Fruit fly (Drosophila melanogaster): Measurements from ENCODE around the gene CG5418.

The CG5418 gene

dm6 chr2L:12465164-12466011 lies 12.3 kb upstream of the CG5418 start:
- TF ChIP-seq CG17801 (GFP tag; optimal IDR thresholded peaks at IDR 0.05; ENCODE audit: partially characterized antibody): no peak

dm6 chr2L:12464065-12464464 lies 11.0 kb upstream of the CG5418 start:
- no peak for TF ChIP-seq CG17801 (GFP tag; optimal IDR thresholded peaks at IDR 0.05; ENCODE audit: partially characterized antibody)

- TF ChIP-seq CG17801 (GFP tag; optimal IDR thresholded peaks at IDR 0.05; ENCODE audit: partially characterized antibody): no peak
These were observed 10.0 kb upstream of the CG5418 start for dm6 chr2L:12463037-12463436.

DNA sequence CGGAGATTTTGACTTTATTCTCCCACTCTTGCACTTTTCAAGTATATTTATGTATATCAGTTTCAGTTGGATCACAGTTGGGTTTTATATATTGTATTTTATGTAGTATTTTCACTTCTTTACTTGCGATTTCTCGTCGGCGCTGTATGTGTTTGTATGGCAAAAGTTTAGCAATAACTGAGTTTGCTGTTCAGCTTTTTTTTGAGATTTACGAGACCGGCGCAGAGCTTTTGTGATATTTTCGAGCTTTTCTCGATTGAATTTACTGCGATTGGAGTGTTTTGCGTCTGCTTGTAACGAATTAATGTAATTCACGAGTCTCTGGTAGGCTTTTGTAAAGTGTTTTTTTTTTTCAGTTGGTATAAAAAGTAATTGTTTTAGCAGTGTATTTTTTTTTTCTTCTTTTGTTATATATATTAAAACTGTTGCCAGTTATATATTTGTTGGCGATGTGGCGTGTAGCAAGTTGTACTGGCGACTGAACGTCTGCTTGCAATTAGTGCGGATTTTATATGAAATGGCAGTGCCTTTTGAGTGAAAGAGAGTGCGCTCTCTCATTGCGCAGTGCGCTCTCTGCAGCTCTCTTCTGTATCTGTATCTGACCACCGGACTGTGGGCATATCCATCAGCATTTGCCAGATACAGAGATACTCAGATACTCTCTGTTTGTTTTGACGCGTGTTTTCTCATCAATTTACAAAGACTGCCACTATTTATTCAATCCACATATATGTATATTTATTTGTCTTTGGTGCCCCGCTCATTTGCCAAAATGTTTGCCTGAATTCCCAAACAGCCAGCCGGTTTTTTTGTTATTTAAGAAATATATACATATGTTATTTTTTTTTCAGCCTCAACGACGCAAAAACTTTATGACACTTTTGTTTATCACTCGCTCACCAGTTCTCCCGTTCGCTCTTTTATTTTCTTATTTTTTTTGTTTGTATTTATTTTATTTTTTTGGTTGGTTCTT lies 8.0 kb upstream of the CG5418 start:
- TF ChIP-seq CG17801 (GFP tag; optimal IDR thresholded peaks at IDR 0.05; ENCODE audit: partially characterized antibody): peak; percentile 31

DNA sequence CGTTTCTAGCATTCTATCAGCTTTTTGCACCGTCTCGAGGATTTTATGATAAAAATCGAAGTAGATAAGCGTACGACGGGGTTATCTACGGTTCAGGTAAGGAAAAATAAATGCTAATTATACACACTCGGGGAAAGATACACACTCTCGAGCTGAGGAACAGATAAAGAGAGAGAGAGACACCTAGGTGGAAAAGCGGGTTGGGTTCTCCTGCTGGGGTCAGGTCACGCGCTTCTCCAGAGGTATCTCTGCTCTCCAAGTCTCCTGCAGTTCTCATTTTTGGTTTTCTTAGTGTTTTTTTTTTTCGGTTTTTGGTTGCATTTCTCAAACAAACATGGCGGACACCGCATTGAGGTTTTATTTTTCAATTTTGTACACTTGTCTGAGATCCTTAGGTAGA lies 6.8 kb upstream of the CG5418 start:
- TF ChIP-seq CG17801 (GFP tag; optimal IDR thresholded peaks at IDR 0.05; ENCODE audit: partially characterized antibody): no peak

DNA sequence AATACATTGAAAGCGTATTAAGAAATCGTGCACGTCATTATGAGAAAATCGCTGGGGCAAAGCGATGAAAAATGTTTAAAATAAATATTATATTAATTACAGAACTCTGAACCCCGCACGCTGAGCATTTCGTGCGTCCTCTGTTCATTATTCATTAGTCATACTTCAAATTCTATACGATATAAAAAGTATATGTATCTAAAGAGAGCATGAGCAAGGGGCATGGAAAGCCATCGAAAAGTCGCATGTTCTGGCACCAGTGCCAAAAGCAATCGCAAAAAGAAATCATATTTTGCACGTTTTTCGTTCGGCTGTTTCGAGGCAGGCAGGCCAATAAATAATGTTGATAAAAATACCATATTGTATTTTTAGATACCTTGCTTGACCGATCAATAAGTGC lies 6.1 kb upstream of the CG5418 start:
- no peak for TF ChIP-seq CG17801 (GFP tag; optimal IDR thresholded peaks at IDR 0.05; ENCODE audit: partially characterized antibody)

DNA sequence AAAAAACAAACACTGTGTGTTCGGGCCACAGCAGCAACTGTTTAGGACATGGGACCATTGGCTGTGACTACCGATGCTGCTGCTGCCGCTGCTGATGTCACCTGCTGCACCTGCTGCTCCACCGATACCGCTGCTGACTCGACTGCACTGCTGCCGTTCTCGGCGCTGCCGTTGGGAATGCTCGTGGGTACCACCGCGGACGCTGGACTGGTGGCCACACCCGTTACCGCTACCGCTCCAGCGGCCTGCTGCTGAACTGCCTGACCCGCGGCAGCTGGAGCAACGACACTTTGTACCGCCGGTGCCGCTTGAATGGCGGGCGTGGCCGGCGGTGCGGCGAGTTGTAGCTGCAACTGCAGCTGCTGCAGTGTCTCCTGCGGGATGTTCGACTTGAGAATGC lies 4.7 kb upstream of the CG5418 start:
- TF ChIP-seq CG17801 (GFP tag; optimal IDR thresholded peaks at IDR 0.05; ENCODE audit: partially characterized antibody): no peak

- no peak for TF ChIP-seq CG17801 (GFP tag; optimal IDR thresholded peaks at IDR 0.05; ENCODE audit: partially characterized antibody)
These were observed 4.2 kb upstream of the CG5418 start for dm6 chr2L:12457201-12457600.

dm6 chr2L:12455750-12456149 lies 2.7 kb upstream of the CG5418 start:
- TF ChIP-seq CG17801 (GFP tag; optimal IDR thresholded peaks at IDR 0.05; ENCODE audit: partially characterized antibody): no peak

DNA sequence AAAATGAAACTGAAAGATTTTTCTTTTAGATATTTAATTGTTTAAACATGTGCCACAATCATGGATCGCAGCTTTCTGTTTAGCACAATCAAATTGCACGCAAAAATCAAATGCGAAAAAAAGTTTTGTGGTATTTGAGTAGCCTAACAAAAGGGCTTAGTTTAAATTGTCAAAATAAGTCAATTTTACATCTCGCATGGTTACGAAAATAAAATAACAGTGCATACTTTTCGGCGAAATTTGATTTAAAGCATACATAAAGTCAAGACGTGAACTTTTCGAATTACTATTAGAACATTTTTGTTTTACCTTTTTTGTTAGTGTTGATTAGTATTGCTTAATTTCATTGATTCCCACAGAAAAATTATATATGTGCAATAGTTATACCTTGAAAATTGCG lies 2.0 kb upstream of the CG5418 start:
- TF ChIP-seq CG17801 (GFP tag; optimal IDR thresholded peaks at IDR 0.05; ENCODE audit: partially characterized antibody): peak; percentile 23

DNA sequence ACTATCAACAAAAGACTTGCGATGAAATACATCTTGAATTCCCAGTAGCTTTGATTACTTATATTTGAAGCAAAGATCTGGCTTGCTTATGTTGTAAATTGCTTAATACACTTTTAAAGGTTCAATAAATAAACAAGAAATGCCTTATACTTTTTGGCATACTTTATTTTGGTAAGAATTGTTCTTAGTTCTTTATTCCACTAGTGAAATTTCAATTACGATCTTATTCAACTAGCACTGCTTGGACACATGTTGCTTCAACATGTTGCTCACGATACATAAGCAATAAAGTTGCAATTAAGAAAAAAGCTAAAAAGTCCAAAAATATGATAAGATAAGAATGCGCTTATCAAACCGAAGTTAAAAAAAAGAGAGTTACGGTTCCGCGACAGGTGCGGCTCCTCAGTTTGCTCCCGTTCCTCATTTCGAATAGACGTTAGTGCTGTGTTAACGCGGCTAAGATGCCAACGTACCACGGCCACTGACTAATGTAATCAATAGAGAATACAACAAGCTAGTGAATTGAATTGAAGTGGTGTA lies 4.9 kb downstream of the CG5418 start, which contains the start of the genes CG5421 and Oatp33Eb:
Gene CG5421 (minus strand): TSS at position 51 of the 540 bp plus-strand sequence.
Gene Oatp33Eb (plus strand): TSS at position 403 of the 540 bp plus-strand sequence.
- no peak for TF ChIP-seq CG17801 (GFP tag; optimal IDR thresholded peaks at IDR 0.05; ENCODE audit: partially characterized antibody)

- no peak for TF ChIP-seq CG17801 (GFP tag; optimal IDR thresholded peaks at IDR 0.05; ENCODE audit: partially characterized antibody)
These were observed 7.3 kb downstream of the CG5418 start, which contains the start of gene Oatp33Ea for dm6 chr2L:12445743-12446142. Oatp33Ea (minus strand) TSS chr2L:12445924.

DNA sequence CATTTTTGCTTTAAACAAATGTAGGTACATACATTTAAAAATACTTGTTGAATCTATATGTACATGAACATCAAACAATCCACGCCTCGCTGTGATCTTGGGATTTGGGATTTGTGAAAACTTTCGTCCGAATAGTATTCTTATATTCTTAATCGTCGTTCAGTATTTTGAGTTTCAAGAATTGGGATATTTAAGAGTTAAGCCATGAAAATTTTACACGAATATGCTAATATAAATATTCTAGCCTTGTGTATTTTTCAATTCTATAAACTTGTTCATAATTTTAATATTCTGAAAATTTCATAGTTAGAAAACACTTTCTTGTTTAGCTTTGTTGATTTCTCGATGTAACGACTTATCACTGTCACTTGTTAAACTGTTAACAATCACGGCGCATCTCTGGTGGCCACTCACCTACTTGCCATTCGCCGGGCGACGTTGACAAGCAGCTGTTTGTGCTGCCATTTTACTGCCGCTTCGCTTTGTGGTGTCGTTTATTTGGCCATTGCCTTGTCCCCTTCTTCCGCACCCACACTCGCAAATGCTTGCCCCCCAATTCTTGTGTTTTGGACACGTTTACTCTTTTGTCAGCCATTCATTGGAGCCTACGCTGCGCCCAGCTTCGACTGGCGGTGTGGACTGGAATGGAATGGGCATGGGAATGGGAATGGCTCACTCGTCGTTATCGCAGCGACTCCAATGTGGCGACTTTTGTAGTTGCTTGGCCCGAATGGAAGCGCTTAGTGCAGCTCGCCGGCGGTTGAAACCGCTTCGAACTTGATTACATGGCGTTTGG lies 16.9 kb downstream of the CG5418 start:
- no peak for TF ChIP-seq CG17801 (GFP tag; optimal IDR thresholded peaks at IDR 0.05; ENCODE audit: partially characterized antibody)

- no peak for TF ChIP-seq CG17801 (GFP tag; optimal IDR thresholded peaks at IDR 0.05; ENCODE audit: partially characterized antibody)
These were observed 17.6 kb downstream of the CG5418 start for dm6 chr2L:12435428-12435827.

Data from ovary, adult (tissue).